Fruit fly (Drosophila melanogaster): ENCODE measurements around the gene Tmlh.

- TF ChIP-seq OdsH (GFP tag; optimal IDR thresholded peaks at IDR 0.05) (no peak), HLH106 (tag; optimal IDR thresholded peaks at IDR 0.05) (no peak), Vsx2 (GFP tag; optimal IDR thresholded peaks at IDR 0.05; ENCODE audit: partially characterized antibody) (no peak), Dfd (GFP tag; optimal IDR thresholded peaks at IDR 0.05) (no peak), CrebA (GFP tag; optimal IDR thresholded peaks at IDR 0.05; ENCODE audit: borderline replicate concordance) (no peak), rgr (GFP tag; optimal IDR thresholded peaks at IDR 0.05) (no peak), pan (optimal IDR thresholded peaks at IDR 0.05) (no peak)
Observed at dm6 chr3R:20407771-20408315, at the start of gene Tmlh, which contains the start of gene eIF3g2.

Measured in whole organism, wandering third instar larva.